Fruit fly (Drosophila melanogaster) whole organism, prepupa: Measurements from ENCODE around the gene Sap30.

ENCODE experiments used
- Blimp-1 ChIP-seq: fragments of 200-800 bp; sonication (Bioruptor generic); optimal IDR thresholded peaks from 3 replicates; lab custom pipeline; 2017; ENCODE audit warnings: missing biosample characterization, missing genetic modification characterization, mild to moderate bottlenecking, moderate library complexity, missing genetic modification reagents
- CG10631 ChIP-seq: fragments of 200-800 bp; sonication (Bioruptor generic); optimal IDR thresholded peaks from 2 replicates; lab custom pipeline; 2016; ENCODE audit warnings: missing biosample characterization, missing genetic modification characterization
- CG11762 ChIP-seq: fragments of 200-800 bp; sonication (Bioruptor generic); optimal IDR thresholded peaks from 3 replicates; lab custom pipeline; 2016; ENCODE audit warnings: missing biosample characterization, missing genetic modification characterization; ENCODE audit not compliant: insufficient read depth
- CG11902 ChIP-seq: fragments of 200-800 bp; sonication (Bioruptor generic); optimal IDR thresholded peaks from 3 replicates; lab custom pipeline; 2016; ENCODE audit warnings: missing biosample characterization, missing genetic modification characterization
- CG15336 ChIP-seq: fragments of 200-800 bp; sonication (Bioruptor generic); IDR thresholded peaks from 2 replicates; pipeline ENCODE4 v1.3.6; 2022; ENCODE audit warnings: missing biosample characterization, missing genetic modification characterization
- CG16779 ChIP-seq: fragments of 200-800 bp; sonication (Bioruptor generic); optimal IDR thresholded peaks from 3 replicates; lab custom pipeline; 2017; ENCODE audit warnings: missing biosample characterization, mild to moderate bottlenecking, missing genetic modification characterization
- CG3032 ChIP-seq: fragments of 200-800 bp; optimal IDR thresholded peaks from 2 replicates; lab custom pipeline; 2019; ENCODE audit warnings: missing biosample characterization, mild to moderate bottlenecking, missing genetic modification characterization, moderate library complexity
- CG34406 ChIP-seq: fragments of 200-800 bp; sonication (Bioruptor generic); optimal IDR thresholded peaks from 3 replicates; lab custom pipeline; 2016; ENCODE audit warnings: missing biosample characterization, missing genetic modification characterization
- CG6163 ChIP-seq: fragments of 200-800 bp; sonication (Bioruptor generic); IDR thresholded peaks from 3 replicates; pipeline ENCODE4 v1.3.6; 2022; ENCODE audit warnings: missing biosample characterization, missing genetic modification characterization
- CG6276 ChIP-seq: fragments of 200-800 bp; sonication (Bioruptor generic); optimal IDR thresholded peaks from 2 replicates; lab custom pipeline; 2017; ENCODE audit warnings: missing biosample characterization, mild to moderate bottlenecking, missing genetic modification characterization
- CG6792 ChIP-seq: fragments of 200-800 bp; sonication (Bioruptor generic); optimal IDR thresholded peaks from 3 replicates; lab custom pipeline; 2016; ENCODE audit warnings: missing biosample characterization, missing genetic modification characterization
- CG6854 ChIP-seq: fragments of 200-800 bp; sonication (Bioruptor generic); optimal IDR thresholded peaks from 2 replicates; lab custom pipeline; 2017; ENCODE audit warnings: missing biosample characterization, mild to moderate bottlenecking, missing genetic modification characterization
- CG7368 ChIP-seq: fragments of 200-800 bp; sonication (Bioruptor generic); optimal IDR thresholded peaks from 3 replicates; lab custom pipeline; 2016; ENCODE audit warnings: missing biosample characterization, missing genetic modification characterization
- CG9139 ChIP-seq: fragments of 200-800 bp; sonication (Bioruptor generic); optimal IDR thresholded peaks from 3 replicates; lab custom pipeline; 2017; ENCODE audit warnings: missing biosample characterization, mild to moderate bottlenecking, missing genetic modification characterization
- Eip75B ChIP-seq: fragments of 200-800 bp; sonication (Bioruptor generic); optimal IDR thresholded peaks from 3 replicates; lab custom pipeline; 2016; ENCODE audit warnings: missing biosample characterization, missing genetic modification characterization
- Eip93F ChIP-seq: fragments of 200-800 bp; sonication (Bioruptor generic); optimal IDR thresholded peaks from 2 replicates; lab custom pipeline; 2016; ENCODE audit warnings: missing biosample characterization, mild to moderate bottlenecking, missing genetic modification characterization
- Ets21C ChIP-seq: fragments of 200-800 bp; sonication (Bioruptor generic); optimal IDR thresholded peaks from 3 replicates; lab custom pipeline; 2016; ENCODE audit warnings: missing biosample characterization, missing genetic modification characterization
- Ets96B ChIP-seq: fragments of 200-800 bp; optimal IDR thresholded peaks from 2 replicates; lab custom pipeline; 2019; ENCODE audit warnings: missing biosample characterization, mild to moderate bottlenecking, missing genetic modification characterization, moderate library complexity
- Hr39 ChIP-seq: fragments of 200-800 bp; sonication (Bioruptor generic); optimal IDR thresholded peaks from 2 replicates; lab custom pipeline; 2016; ENCODE audit warnings: missing biosample characterization, missing genetic modification characterization
- Hr4 ChIP-seq: fragments of 200-800 bp; sonication (Bioruptor generic); optimal IDR thresholded peaks from 3 replicates; lab custom pipeline; 2016; ENCODE audit warnings: missing biosample characterization, missing genetic modification characterization
- Lpt ChIP-seq: fragments of 200-800 bp; sonication (Bioruptor generic); optimal IDR thresholded peaks from 3 replicates; lab custom pipeline; 2016; ENCODE audit warnings: missing biosample characterization, missing genetic modification characterization
- OdsH ChIP-seq: fragments of 200-800 bp; sonication (Bioruptor generic); optimal IDR thresholded peaks from 3 replicates; lab custom pipeline; 2016; ENCODE audit warnings: missing biosample characterization, missing genetic modification characterization
- Sox102F ChIP-seq: fragments of 200-800 bp; sonication (Bioruptor generic); optimal IDR thresholded peaks from 2 replicates; lab custom pipeline; 2016; ENCODE audit warnings: missing biosample characterization, mild to moderate bottlenecking, missing genetic modification characterization
- Sox14 ChIP-seq: fragments of 200-800 bp; sonication (Bioruptor generic); optimal IDR thresholded peaks from 3 replicates; lab custom pipeline; 2016; ENCODE audit warnings: missing biosample characterization, missing genetic modification characterization
- Sox15 ChIP-seq: fragments of 200-800 bp; sonication (Bioruptor generic); optimal IDR thresholded peaks from 3 replicates; lab custom pipeline; 2016; ENCODE audit warnings: missing biosample characterization, missing genetic modification characterization
- achi ChIP-seq: fragments of 200-800 bp; sonication (Bioruptor generic); optimal IDR thresholded peaks from 3 replicates; lab custom pipeline; 2016; ENCODE audit warnings: missing biosample characterization, missing genetic modification characterization
- cyc ChIP-seq: fragments of 200-800 bp; sonication (Bioruptor generic); optimal IDR thresholded peaks from 3 replicates; lab custom pipeline; 2016; ENCODE audit warnings: missing biosample characterization, missing genetic modification characterization
- dac ChIP-seq: fragments of 200-800 bp; sonication (Bioruptor generic); optimal IDR thresholded peaks from 2 replicates; lab custom pipeline; 2017; ENCODE audit warnings: missing biosample characterization, mild to moderate bottlenecking, missing genetic modification characterization
- dsx ChIP-seq: fragments of 200-800 bp; optimal IDR thresholded peaks from 3 replicates; lab custom pipeline; 2019; ENCODE audit warnings: missing biosample characterization, mild to moderate bottlenecking, missing genetic modification characterization, moderate library complexity; ENCODE audit not compliant: poor library complexity, severe bottlenecking
- eg ChIP-seq: fragments of 200-800 bp; sonication (Bioruptor generic); IDR thresholded peaks from 3 replicates; pipeline ENCODE4 v1.3.6; 2022; ENCODE audit warnings: missing biosample characterization, missing genetic modification characterization
- esn ChIP-seq: fragments of 200-800 bp; sonication (Bioruptor generic); optimal IDR thresholded peaks from 2 replicates; lab custom pipeline; 2016; ENCODE audit warnings: missing biosample characterization, mild to moderate bottlenecking, missing genetic modification characterization, moderate library complexity
- lz ChIP-seq: fragments of 200-800 bp; sonication (Bioruptor generic); optimal IDR thresholded peaks from 3 replicates; lab custom pipeline; 2016; ENCODE audit warnings: missing biosample characterization, missing genetic modification characterization
- net ChIP-seq: fragments of 200-800 bp; sonication (Bioruptor generic); optimal IDR thresholded peaks from 3 replicates; lab custom pipeline; 2016; ENCODE audit warnings: missing biosample characterization, missing genetic modification characterization
- pdm3 ChIP-seq: fragments of 200-800 bp; sonication (Bioruptor generic); optimal IDR thresholded peaks from 3 replicates; lab custom pipeline; 2016; ENCODE audit warnings: missing biosample characterization, missing genetic modification characterization
- ss ChIP-seq, 2 experiments: fragments of 200-800 bp; sonication (Bioruptor generic); optimal IDR thresholded peaks; 2 replicates in 1 of 2; 3 replicates in 1 of 2; lab custom pipeline; 2017 to 2018; ENCODE audit warnings: mild to moderate bottlenecking in 2 of 2, missing biosample characterization in 2 of 2, missing genetic modification characterization in 2 of 2, moderate library complexity in 1 of 2
- svp ChIP-seq: fragments of 200-800 bp; sonication (Bioruptor generic); peaks from one replicate; lab custom pipeline; 2016; ENCODE audit warnings: missing biosample characterization, missing genetic modification characterization
- vri ChIP-seq: fragments of 200-800 bp; sonication (Bioruptor generic); optimal IDR thresholded peaks from 3 replicates; lab custom pipeline; 2016; ENCODE audit warnings: missing biosample characterization, mild to moderate bottlenecking, missing genetic modification characterization

The Sap30 gene

DNA sequence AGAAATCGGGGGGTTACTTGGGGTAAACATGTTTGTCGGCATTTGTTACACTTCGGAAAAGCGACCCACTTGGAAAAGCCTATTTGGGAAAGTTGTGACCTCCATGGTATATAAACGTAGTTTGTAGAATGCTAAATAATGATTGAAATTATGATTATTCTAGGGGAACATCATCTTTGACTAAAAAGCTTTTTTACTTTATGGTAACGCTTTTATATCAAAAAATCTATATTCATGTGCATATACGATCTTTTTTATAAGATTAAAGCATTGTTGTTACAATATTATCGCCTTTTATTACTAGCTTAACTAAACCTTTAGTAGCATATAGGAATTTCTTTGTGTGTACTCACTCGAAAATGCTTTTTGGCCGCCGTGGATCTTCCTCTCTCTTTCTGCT, 47.2 kb downstream of the Sap30 start (continued):
- TF ChIP-seq CG6163 (GFP tag; lab: Robert Waterston, UW) (peak; percentile 28; the same call in 1 of the 3 replicates), CG6854 (GFP tag; lab: Kevin White, UChicago) (no peak), Sox102F (GFP tag; lab: Kevin White, UChicago) (peak; percentile 48), CG6792 (GFP tag; lab: Kevin White, UChicago) (peak; percentile 63), Sox14 (GFP tag; lab: Kevin White, UChicago) (peak; percentile 69), dac (GFP tag; lab: Kevin White, UChicago) (peak; percentile 71), Ets96B (peak; percentile 18), CG16779 (tag; lab: Kevin White, UChicago) (peak; percentile 70), Hr4 (GFP tag; lab: Kevin White, UChicago) (peak; percentile 63), Lpt (peak; percentile 86), Blimp-1 (GFP tag; lab: Kevin White, UChicago) (no peak), pdm3 (peak; percentile 73), CG11902 (GFP tag; lab: Kevin White, UChicago) (no peak), dsx (GFP tag; lab: Kevin White, UChicago) (peak; percentile 46), CG10631 (GFP tag; lab: Kevin White, UChicago) (peak; percentile 77), Eip75B (GFP tag; lab: Kevin White, UChicago) (peak; percentile 76)

DNA sequence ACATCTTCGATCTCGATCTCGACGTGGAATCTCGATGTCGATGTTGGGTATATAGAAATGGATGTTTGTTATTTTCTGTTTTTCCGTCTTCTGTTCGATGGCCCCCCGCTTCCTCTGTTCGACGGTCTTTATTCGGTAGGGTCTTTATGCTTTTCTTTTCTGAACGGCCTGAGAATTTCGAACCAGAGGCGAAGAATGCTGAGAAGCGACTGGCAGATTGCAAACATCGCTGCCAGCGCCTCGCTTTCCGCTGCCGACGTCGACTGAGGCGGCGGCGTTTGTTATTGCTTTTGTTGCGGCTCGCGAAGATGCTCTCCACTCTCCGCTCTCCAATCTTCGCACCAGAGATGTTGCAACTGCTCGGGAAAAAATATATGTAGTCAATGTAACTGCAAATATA, 48.2 kb downstream of the Sap30 start, which contains the start of the genes CG13004 and CG46306:
Gene CG13004, minus strand, starts transcription at position 217 of the 400 bp plus-strand sequence.
Gene CG46306, minus strand, starts transcription at position 217 of the 400 bp plus-strand sequence.
- TF ChIP-seq lz (GFP tag; lab: Kevin White, UChicago) = no peak
- TF ChIP-seq achi = no peak
- TF ChIP-seq CG3032 (tag; lab: Kevin White, UChicago) = no peak
- TF ChIP-seq Hr4 (GFP tag; lab: Kevin White, UChicago) = no peak
- no peak for TF ChIP-seq dac (GFP tag; lab: Kevin White, UChicago)
- TF ChIP-seq Lpt = no peak
- TF ChIP-seq Ets96B = no peak
- TF ChIP-seq CG6163 (GFP tag; lab: Robert Waterston, UW) = peak; percentile 59
- TF ChIP-seq OdsH = no peak
- peak; percentile 40; the same call in 1 of the 2 replicates for TF ChIP-seq CG15336 (GFP tag; lab: Robert Waterston, UW)
- TF ChIP-seq CG11902 (GFP tag; lab: Kevin White, UChicago) = no peak
- TF ChIP-seq svp (GFP tag; lab: Kevin White, UChicago) = peak; percentile 35
- TF ChIP-seq eg (GFP tag; lab: Robert Waterston, UW) = peak; percentile 53; the same call in 2 of the 3 replicates
- TF ChIP-seq vri (GFP tag; lab: Kevin White, UChicago) = no peak
- TF ChIP-seq Ets21C (GFP tag; lab: Kevin White, UChicago) = no peak
- no peak for TF ChIP-seq CG9139
- no peak for TF ChIP-seq CG6792 (GFP tag; lab: Kevin White, UChicago)
- no peak for TF ChIP-seq cyc (GFP tag; lab: Kevin White, UChicago)
- TF ChIP-seq ss (GFP tag; optimal IDR thresholded peaks at IDR 0.05; lab: Kevin White, UChicago) = peak in 1 of 2 experiments; percentile 19
- TF ChIP-seq CG34406 (GFP tag; lab: Kevin White, UChicago) = no peak
- no peak for TF ChIP-seq CG6276 (GFP tag; lab: Kevin White, UChicago)
- TF ChIP-seq dsx (GFP tag; lab: Kevin White, UChicago) = peak; percentile 32
- peak; percentile 12 for TF ChIP-seq net
- no peak for TF ChIP-seq Eip93F (GFP tag; lab: Kevin White, UChicago)
- TF ChIP-seq CG11762 (GFP tag; lab: Kevin White, UChicago) = no peak
- no peak for TF ChIP-seq Sox102F (GFP tag; lab: Kevin White, UChicago)
- peak; percentile 7 for TF ChIP-seq esn (GFP tag; lab: Kevin White, UChicago)
- TF ChIP-seq Hr39 (GFP tag; lab: Kevin White, UChicago) = no peak
- TF ChIP-seq CG7368 = no peak
- TF ChIP-seq Sox15 (GFP tag; lab: Kevin White, UChicago) = no peak
